Worm (Caenorhabditis elegans): Measurements from ENCODE around the gene C23F12.3.

C23F12.3 gene

ce11 chrX:9369927-9370326, 21.5 kb upstream of the C23F12.3 start:
- TF ChIP-seq daf-19 (GFP tag; conservative IDR thresholded peaks at IDR 0.05) = no peak
- TF ChIP-seq ama-1 (optimal IDR thresholded peaks at IDR 0.05) = no peak
- no peak for TF ChIP-seq lin-39 (tag; optimal IDR thresholded peaks at IDR 0.05)
- TF ChIP-seq zfp-3 (GFP tag; conservative IDR thresholded peaks at IDR 0.05) = no peak
- TF ChIP-seq daf-16 (GFP tag; optimal IDR thresholded peaks at IDR 0.05) = no peak
- peak; percentile 28 for TF ChIP-seq daf-16 (tag; optimal IDR thresholded peaks at IDR 0.05)
- no peak for TF ChIP-seq nhr-11 (tag; optimal IDR thresholded peaks at IDR 0.05)
- no peak for TF ChIP-seq pha-4 (GFP tag; IDR thresholded peaks at IDR 0.05)
- TF ChIP-seq pha-4 (tag; optimal IDR thresholded peaks at IDR 0.05) = no peak
- no peak for TF ChIP-seq nhr-25 (tag; optimal IDR thresholded peaks at IDR 0.05; ENCODE audit: borderline replicate concordance, insufficient read depth)
- no peak for TF ChIP-seq fos-1 (tag; optimal IDR thresholded peaks at IDR 0.05)
- no peak for TF ChIP-seq unc-39 (tag; optimal IDR thresholded peaks at IDR 0.05)
- peak; percentile 78 for TF ChIP-seq dmd-6 (GFP tag; IDR thresholded peaks at IDR 0.05)
- TF ChIP-seq nhr-28 (tag; optimal IDR thresholded peaks at IDR 0.05) = peak; percentile 46

ce11 chrX:9372221-9372620, 19.2 kb upstream of the C23F12.3 start:
- TF ChIP-seq unc-62 (GFP tag; optimal IDR thresholded peaks at IDR 0.05 in 1 of 2) (peak in 1 of 2 experiments; percentile 28), unc-62 (tag; optimal IDR thresholded peaks at IDR 0.05) (no peak), daf-16 (GFP tag; optimal IDR thresholded peaks at IDR 0.05) (no peak), daf-16 (tag; optimal IDR thresholded peaks at IDR 0.05) (no peak)

- TF ChIP-seq zip-2 (tag; optimal IDR thresholded peaks at IDR 0.05) (no peak), zag-1 (tag; optimal IDR thresholded peaks at IDR 0.05) (no peak), spr-3 (GFP tag; optimal IDR thresholded peaks at IDR 0.05) (peak; percentile 14), lir-3 (tag; optimal IDR thresholded peaks at IDR 0.05) (peak; percentile 42), dve-1 (tag; optimal IDR thresholded peaks at IDR 0.05; ENCODE audit: insufficient read depth) (peak; percentile 35), ceh-62 (tag; optimal IDR thresholded peaks at IDR 0.05) (no peak), set-16 (GFP tag; IDR thresholded peaks at IDR 0.05) (no peak), nhr-25 (tag; optimal IDR thresholded peaks at IDR 0.05; ENCODE audit: borderline replicate concordance, insufficient read depth) (no peak), duxl-1 (tag; optimal IDR thresholded peaks at IDR 0.05; ENCODE audit: poor library complexity) (peak; percentile 39), php-3 (GFP tag; IDR thresholded peaks at IDR 0.05) (peak; percentile 56; the same call in 1 of the 2 replicates), vab-7 (GFP tag; IDR thresholded peaks at IDR 0.05) (peak; percentile 68; the same call in 1 of the 2 replicates), nhr-102 (tag; optimal IDR thresholded peaks at IDR 0.05) (peak; percentile 67), attf-4 (tag; optimal IDR thresholded peaks at IDR 0.05) (no peak), ceh-82 (tag; optimal IDR thresholded peaks at IDR 0.05) (no peak), fos-1 (tag; optimal IDR thresholded peaks at IDR 0.05) (no peak), mdl-1 (tag; optimal IDR thresholded peaks at IDR 0.05) (no peak), zfp-2 (tag; optimal IDR thresholded peaks at IDR 0.05) (no peak), lim-7 (GFP tag; IDR thresholded peaks at IDR 0.05) (peak; percentile 86), zip-11 (GFP tag; IDR thresholded peaks at IDR 0.05) (no peak), dmd-6 (GFP tag; IDR thresholded peaks at IDR 0.05) (peak; percentile 48), nhr-48 (tag; optimal IDR thresholded peaks at IDR 0.05) (peak; percentile 38), zfp-3 (GFP tag; conservative IDR thresholded peaks at IDR 0.05) (peak; percentile 74; the same call in 1 of the 2 replicates), snpc-4 (tag; optimal IDR thresholded peaks at IDR 0.05) (no peak), ceh-32 (tag; optimal IDR thresholded peaks at IDR 0.05; ENCODE audit: poor library complexity) (no peak), ama-1 (optimal IDR thresholded peaks at IDR 0.05) (no peak), egl-43 (GFP tag; IDR thresholded peaks at IDR 0.05) (no peak), nhr-41 (GFP tag; IDR thresholded peaks at IDR 0.05) (no peak), D1046.2 (GFP tag; IDR thresholded peaks at IDR 0.05) (peak; percentile 79; the same call in 1 of the 2 replicates), nhr-10 (tag; optimal IDR thresholded peaks at IDR 0.05) (no peak), hif-1 (tag; optimal IDR thresholded peaks at IDR 0.05) (no peak), skn-1 (tag; optimal IDR thresholded peaks at IDR 0.05) (no peak), ceh-44 (GFP tag; IDR thresholded peaks at IDR 0.05) (peak; percentile 54; the same call in 1 of the 2 replicates), arid-1 (GFP tag; conservative IDR thresholded peaks at IDR 0.05) (peak; percentile 74), tag-97 (GFP tag; IDR thresholded peaks at IDR 0.05) (no peak), hmg-1.1 (GFP tag; IDR thresholded peaks at IDR 0.05) (peak; percentile 82), F49E8.2 (tag; optimal IDR thresholded peaks at IDR 0.05; ENCODE audit: borderline replicate concordance) (peak; percentile 36), Y105C5A.15 (GFP tag; IDR thresholded peaks at IDR 0.05) (no peak)
These were observed 18.5 kb upstream of the C23F12.3 start for ce11 chrX:9372987-9373386.
